Fruit fly (Drosophila melanogaster) S2 (cell line): Measurements from ENCODE around the gene Irp-1A.

Source experiments
- CG8478 ChIP-seq: fragments of >200 bp; optimal IDR thresholded peaks from 2 replicates; lab custom pipeline; 2018
- CTCF ChIP-seq, 2 experiments: fragments of >200 bp; optimal IDR thresholded peaks; 2 replicates each; lab custom pipeline; 2018

DNA sequence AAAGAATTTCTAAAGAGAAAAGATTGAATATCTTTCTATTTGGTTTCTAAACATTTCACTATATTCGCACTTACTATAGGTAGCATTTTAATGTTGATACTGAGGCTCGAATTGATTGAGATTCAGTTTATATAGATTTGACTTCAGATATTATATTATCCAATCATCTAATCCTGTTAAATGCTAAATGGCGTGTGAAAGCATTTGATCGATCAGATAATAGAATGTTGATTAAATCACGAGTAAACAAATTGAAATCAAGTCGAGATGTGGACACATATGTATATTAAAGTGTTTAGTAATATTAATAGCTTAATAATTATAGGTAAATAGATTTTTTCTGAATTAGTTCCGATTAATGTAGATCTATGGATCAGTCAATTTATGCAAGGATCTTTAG lies 46.5 kb upstream of the Irp-1A start, which contains the start of gene CG43094:
- no peak for TF ChIP-seq CTCF (optimal IDR thresholded peaks at IDR 0.05; lab: Kevin White, UChicago)
- no peak for TF ChIP-seq CG8478 (lab: Kevin White, UChicago)
